Comparison of ENCODE assay signal across 4 worm cellular contexts in genomic region chrV:4615802-4616201, ce11.
TF ChIP-seq lines count a peak whose summit lies in the region.

Gene Y61A9LA.10, minus strand, starts transcription at chrV:4615817.
Gene F54D11.4, plus strand, starts transcription at chrV:4616151.

TF ChIP-seq in whole organism, L2 larva, 48 proteins besides CTCF, POLR2A, EP300 and RAD21 (continues in another document):
- TF ChIP-seq sma-9 (GFP tag; optimal IDR thresholded peaks at IDR 0.05; lab: Kevin White, UChicago) (no peak), sma-9 (tag; optimal IDR thresholded peaks at IDR 0.05; lab: Kevin White, UChicago) (no peak), ama-1 (optimal IDR thresholded peaks at IDR 0.05; lab: Kevin White, UChicago) (no peak), lin-13 (GFP tag; optimal IDR thresholded peaks at IDR 0.05; lab: Kevin White, UChicago) (peak; percentile 29), C34F6.9 (tag; optimal IDR thresholded peaks at IDR 0.05; lab: Kevin White, UChicago) (peak; percentile 81), nhr-21 (tag; optimal IDR thresholded peaks at IDR 0.05; lab: Kevin White, UChicago) (no peak), nhr-6 (tag; optimal IDR thresholded peaks at IDR 0.05; lab: Kevin White, UChicago) (no peak), nhr-25 (tag; optimal IDR thresholded peaks at IDR 0.05; lab: Kevin White, UChicago) (peak; percentile 62), dmd-4 (tag; optimal IDR thresholded peaks at IDR 0.05; lab: Kevin White, UChicago) (no peak), skn-1 (tag; optimal IDR thresholded peaks at IDR 0.05; lab: Kevin White, UChicago) (no peak), lin-11 (tag; optimal IDR thresholded peaks at IDR 0.05; lab: Kevin White, UChicago) (peak; percentile 41), aly-2 (tag; optimal IDR thresholded peaks at IDR 0.05; lab: Kevin White, UChicago) (no peak), nhr-12 (tag; optimal IDR thresholded peaks at IDR 0.05; lab: Kevin White, UChicago) (no peak), peb-1 (tag; optimal IDR thresholded peaks at IDR 0.05; lab: Kevin White, UChicago) (no peak), unc-62 (GFP tag; optimal IDR thresholded peaks at IDR 0.05; lab: Kevin White, UChicago) (no peak), elt-3 (tag; optimal IDR thresholded peaks at IDR 0.05; lab: Kevin White, UChicago) (no peak), unc-55 (GFP tag; optimal IDR thresholded peaks at IDR 0.05; lab: Kevin White, UChicago) (peak; percentile 64), ztf-11 (tag; optimal IDR thresholded peaks at IDR 0.05; lab: Kevin White, UChicago) (no peak), nhr-237 (tag; optimal IDR thresholded peaks at IDR 0.05; lab: Kevin White, UChicago) (no peak), nhr-129 (tag; optimal IDR thresholded peaks at IDR 0.05; lab: Kevin White, UChicago) (no peak), crh-2 (tag; optimal IDR thresholded peaks at IDR 0.05; lab: Kevin White, UChicago) (peak; percentile 53), mdl-1 (tag; optimal IDR thresholded peaks at IDR 0.05; lab: Kevin White, UChicago) (no peak), F13H6.1 (tag; optimal IDR thresholded peaks at IDR 0.05; lab: Kevin White, UChicago) (peak; percentile 36), snpc-4 (tag; optimal IDR thresholded peaks at IDR 0.05; lab: Kevin White, UChicago) (no peak)

TF ChIP-seq in whole organism, L4 larva, 104 proteins besides CTCF, POLR2A, EP300 and RAD21 (continues in another document):
- TF ChIP-seq nhr-76 (tag; optimal IDR thresholded peaks at IDR 0.05; lab: Kevin White, UChicago) (no peak), ctbp-1 (GFP tag; IDR thresholded peaks at IDR 0.05; lab: Robert Waterston, UW) (no peak), hif-1 (tag; optimal IDR thresholded peaks at IDR 0.05; lab: Kevin White, UChicago) (no peak), ztf-7 (tag; optimal IDR thresholded peaks at IDR 0.05; lab: Kevin White, UChicago) (peak; percentile 54), dve-1 (tag; optimal IDR thresholded peaks at IDR 0.05; lab: Kevin White, UChicago; ENCODE audit: insufficient read depth) (peak; percentile 52), pha-4 (GFP tag; IDR thresholded peaks at IDR 0.05; lab: Robert Waterston, UW) (no peak), pha-4 (tag; optimal IDR thresholded peaks at IDR 0.05; lab: Kevin White, UChicago) (no peak), Y75B8A.6 (GFP tag; IDR thresholded peaks at IDR 0.05; lab: Robert Waterston, UW) (no peak), T20F7.1 (GFP tag; optimal IDR thresholded peaks at IDR 0.05; lab: Kevin White, UChicago) (no peak), mes-2 (tag; optimal IDR thresholded peaks at IDR 0.05; lab: Kevin White, UChicago; ENCODE audit: poor library complexity, severe bottlenecking) (no peak), F37D6.2 (tag; optimal IDR thresholded peaks at IDR 0.05; lab: Kevin White, UChicago) (peak; percentile 22), zip-11 (GFP tag; IDR thresholded peaks at IDR 0.05; lab: Robert Waterston, UW) (no peak), fos-1 (tag; optimal IDR thresholded peaks at IDR 0.05; lab: Kevin White, UChicago) (no peak), F10B5.3 (tag; optimal IDR thresholded peaks at IDR 0.05; lab: Kevin White, UChicago) (peak; percentile 9), mep-1 (tag; optimal IDR thresholded peaks at IDR 0.05; lab: Kevin White, UChicago) (peak; percentile 66), ama-1 (optimal IDR thresholded peaks at IDR 0.05; lab: Kevin White, UChicago) (no peak), zip-2 (tag; optimal IDR thresholded peaks at IDR 0.05; lab: Kevin White, UChicago) (no peak), nhr-11 (tag; optimal IDR thresholded peaks at IDR 0.05; lab: Kevin White, UChicago) (no peak), nhr-48 (tag; optimal IDR thresholded peaks at IDR 0.05; lab: Kevin White, UChicago) (no peak), F44E2.7 (GFP tag; IDR thresholded peaks at IDR 0.05; lab: Robert Waterston, UW) (no peak), ztf-11 (tag; optimal IDR thresholded peaks at IDR 0.05; lab: Kevin White, UChicago) (no peak), dpl-1 (GFP tag; optimal IDR thresholded peaks at IDR 0.05; lab: Kevin White, UChicago) (peak; percentile 72), nhr-77 (tag; optimal IDR thresholded peaks at IDR 0.05; lab: Kevin White, UChicago) (peak; percentile 52), lsy-2 (tag; optimal IDR thresholded peaks at IDR 0.05; lab: Kevin White, UChicago) (peak in 1 of 2 experiments; percentile 83), rbr-2 (tag; optimal IDR thresholded peaks at IDR 0.05; lab: Kevin White, UChicago) (peak; percentile 50)

TF ChIP-seq in whole organism, late embryonic, 69 proteins besides CTCF, POLR2A, EP300 and RAD21:
- TF ChIP-seq pax-1 (tag; optimal IDR thresholded peaks at IDR 0.05; lab: Kevin White, UChicago) (no peak), sdc-2 (tag; optimal IDR thresholded peaks at IDR 0.05; lab: Kevin White, UChicago) (no peak), zip-5 (tag; optimal IDR thresholded peaks at IDR 0.05; lab: Kevin White, UChicago) (no peak), unc-42 (tag; optimal IDR thresholded peaks at IDR 0.05; lab: Kevin White, UChicago) (peak; percentile 4), fkh-10 (GFP tag; optimal IDR thresholded peaks at IDR 0.05; lab: Kevin White, UChicago) (no peak), elt-2 (tag; optimal IDR thresholded peaks at IDR 0.05; lab: Kevin White, UChicago) (peak; percentile 33), npax-4 (tag; optimal IDR thresholded peaks at IDR 0.05; lab: Kevin White, UChicago) (peak; percentile 13), ceh-48 (tag; optimal IDR thresholded peaks at IDR 0.05; lab: Kevin White, UChicago) (peak; percentile 25), ceh-24 (tag; optimal IDR thresholded peaks at IDR 0.05; lab: Kevin White, UChicago) (no peak), nfya-1 (tag; optimal IDR thresholded peaks at IDR 0.05; lab: Kevin White, UChicago) (peak; percentile 13), dve-1 (tag; optimal IDR thresholded peaks at IDR 0.05; lab: Kevin White, UChicago) (no peak), ceh-31 (tag; optimal IDR thresholded peaks at IDR 0.05; lab: Kevin White, UChicago) (peak; percentile 8), unc-86 (tag; optimal IDR thresholded peaks at IDR 0.05; lab: Kevin White, UChicago) (peak; percentile 42), pros-1 (tag; optimal IDR thresholded peaks at IDR 0.05; lab: Kevin White, UChicago) (no peak)

TF ChIP-seq in whole organism, mixed stage, embryonic, 35 proteins besides CTCF, POLR2A, EP300 and RAD21:
- TF ChIP-seq hlh-1 (tag; optimal IDR thresholded peaks at IDR 0.05; lab: Kevin White, UChicago) (no peak), flh-1 (GFP tag; optimal IDR thresholded peaks at IDR 0.05; lab: Kevin White, UChicago) (no peak), nhr-2 (tag; optimal IDR thresholded peaks at IDR 0.05; lab: Kevin White, UChicago) (no peak), elt-3 (tag; optimal IDR thresholded peaks at IDR 0.05; lab: Kevin White, UChicago) (no peak), nhr-28 (tag; optimal IDR thresholded peaks at IDR 0.05; lab: Kevin White, UChicago) (no peak), elt-1 (tag; optimal IDR thresholded peaks at IDR 0.05; lab: Kevin White, UChicago; ENCODE audit: borderline replicate concordance, insufficient read depth) (no peak), ceh-43 (GFP tag; optimal IDR thresholded peaks at IDR 0.05; lab: Kevin White, UChicago) (peak; percentile 22), lin-13 (tag; optimal IDR thresholded peaks at IDR 0.05; lab: Kevin White, UChicago) (no peak), cnd-1 (tag; optimal IDR thresholded peaks at IDR 0.05; lab: Kevin White, UChicago) (no peak), blmp-1 (tag; optimal IDR thresholded peaks at IDR 0.05; lab: Kevin White, UChicago) (no peak), nhr-12 (tag; optimal IDR thresholded peaks at IDR 0.05; lab: Kevin White, UChicago) (no peak), sem-2 (GFP tag; optimal IDR thresholded peaks at IDR 0.05; lab: Kevin White, UChicago) (no peak), bed-3 (GFP tag; optimal IDR thresholded peaks at IDR 0.05; lab: Kevin White, UChicago) (peak; percentile 4), ceh-83 (GFP tag; optimal IDR thresholded peaks at IDR 0.05; lab: Kevin White, UChicago) (no peak), M03D4.4 (tag; optimal IDR thresholded peaks at IDR 0.05; lab: Kevin White, UChicago) (peak; percentile 42), lsy-2 (tag; optimal IDR thresholded peaks at IDR 0.05; lab: Kevin White, UChicago) (peak; percentile 20), ztf-11 (tag; optimal IDR thresholded peaks at IDR 0.05; lab: Kevin White, UChicago) (no peak), pha-4 (tag; optimal IDR thresholded peaks at IDR 0.05; lab: Kevin White, UChicago) (no peak), nhr-76 (tag; optimal IDR thresholded peaks at IDR 0.05; lab: Kevin White, UChicago) (no peak), drap-1 (GFP tag; optimal IDR thresholded peaks at IDR 0.05; lab: Kevin White, UChicago) (no peak), sptf-1 (tag; optimal IDR thresholded peaks at IDR 0.05; lab: Kevin White, UChicago) (peak; percentile 64), ces-1 (GFP tag; optimal IDR thresholded peaks at IDR 0.05; lab: Kevin White, UChicago) (peak; percentile 65), tbx-8 (GFP tag; optimal IDR thresholded peaks at IDR 0.05; lab: Kevin White, UChicago) (no peak), nhr-237 (tag; optimal IDR thresholded peaks at IDR 0.05; lab: Kevin White, UChicago) (peak; percentile 14), unc-120 (tag; optimal IDR thresholded peaks at IDR 0.05; lab: Kevin White, UChicago; ENCODE audit: poor library complexity, severe bottlenecking) (no peak), unc-62 (GFP tag; optimal IDR thresholded peaks at IDR 0.05; lab: Kevin White, UChicago) (no peak), lin-32 (GFP tag; optimal IDR thresholded peaks at IDR 0.05; lab: Kevin White, UChicago) (no peak), zip-8 (tag; optimal IDR thresholded peaks at IDR 0.05; lab: Kevin White, UChicago) (no peak), ceh-39 (tag; optimal IDR thresholded peaks at IDR 0.05; lab: Kevin White, UChicago) (peak; percentile 13), mab-5 (tag; optimal IDR thresholded peaks at IDR 0.05; lab: Kevin White, UChicago) (no peak), unc-39 (tag; optimal IDR thresholded peaks at IDR 0.05; lab: Kevin White, UChicago) (no peak), mls-2 (tag; optimal IDR thresholded peaks at IDR 0.05; lab: Kevin White, UChicago) (no peak), ham-2 (GFP tag; optimal IDR thresholded peaks at IDR 0.05; lab: Kevin White, UChicago) (no peak), snpc-4 (tag; optimal IDR thresholded peaks at IDR 0.05; lab: Kevin White, UChicago) (no peak), mep-1 (tag; optimal IDR thresholded peaks at IDR 0.05; lab: Kevin White, UChicago) (peak; percentile 75)
